Fruit fly (Drosophila melanogaster) whole organism, embryonic: ENCODE measurements around the gene CG5902.

Experiments
- Atf3 ChIP-seq: fragments of 200-800 bp; sonication (Bioruptor generic); optimal IDR thresholded peaks from 3 replicates; lab custom pipeline; 2016; ENCODE audit warnings: missing biosample characterization, missing genetic modification characterization
- Bteb2 ChIP-seq: fragments of 200-800 bp; sonication (Bioruptor generic); optimal IDR thresholded peaks from 2 replicates; lab custom pipeline; 2016; ENCODE audit warnings: missing biosample characterization, missing genetic modification characterization
- CG10366 ChIP-seq: fragments of 200-800 bp; sonication (Bioruptor generic); IDR thresholded peaks from 2 replicates; pipeline ENCODE4 v1.3.6; 2022; ENCODE audit warnings: missing biosample characterization, missing genetic modification characterization
- CG10431 ChIP-seq: fragments of 200-800 bp; sonication (Bioruptor generic); optimal IDR thresholded peaks from 3 replicates; lab custom pipeline; 2018; ENCODE audit warnings: missing biosample characterization, mild to moderate bottlenecking, missing genetic modification characterization
- CG1529 ChIP-seq: fragments of 200-800 bp; sonication (Bioruptor generic); optimal IDR thresholded peaks from 3 replicates; lab custom pipeline; 2018; ENCODE audit warnings: missing biosample characterization, missing genetic modification characterization
- CG1603 ChIP-seq: fragments of 200-800 bp; sonication (Bioruptor generic); optimal IDR thresholded peaks from 2 replicates; lab custom pipeline; 2019; ENCODE audit warnings: missing biosample characterization, mild to moderate bottlenecking, missing genetic modification characterization, moderate library complexity
- CG17186 ChIP-seq: fragments of 200-800 bp; sonication (Bioruptor generic); optimal IDR thresholded peaks from 3 replicates; lab custom pipeline; 2017; ENCODE audit warnings: missing biosample characterization, missing genetic modification reagents, missing genetic modification characterization
- CG17361 ChIP-seq: fragments of 200-800 bp; sonication (Bioruptor generic); IDR thresholded peaks from 3 replicates; pipeline ENCODE4 v1.3.6; 2022; ENCODE audit warnings: missing biosample characterization, missing genetic modification characterization
- CG18764 ChIP-seq: fragments of 200-800 bp; sonication (Bioruptor generic); optimal IDR thresholded peaks from 3 replicates; lab custom pipeline; 2016; ENCODE audit warnings: missing biosample characterization, missing genetic modification characterization
- CG2116 ChIP-seq: fragments of 200-800 bp; sonication (Bioruptor generic); optimal IDR thresholded peaks from 3 replicates; lab custom pipeline; 2018; ENCODE audit warnings: missing biosample characterization, mild to moderate bottlenecking, missing genetic modification characterization
- CG2120 ChIP-seq: fragments of 200-800 bp; sonication (Bioruptor generic); optimal IDR thresholded peaks from 3 replicates; lab custom pipeline; 2016; ENCODE audit warnings: missing biosample characterization, missing genetic modification characterization
- CG2712 ChIP-seq: fragments of 200-800 bp; optimal IDR thresholded peaks from 3 replicates; lab custom pipeline; 2019; ENCODE audit warnings: missing biosample characterization, mild to moderate bottlenecking, missing genetic modification characterization, moderate library complexity
- CG31388 ChIP-seq: fragments of 200-800 bp; sonication (Bioruptor generic); optimal IDR thresholded peaks from 2 replicates; lab custom pipeline; 2016; ENCODE audit warnings: missing biosample characterization, missing genetic modification characterization
- CG32772 ChIP-seq: fragments of 200-800 bp; sonication (Bioruptor generic); IDR thresholded peaks from 2 replicates; pipeline ENCODE4 v1.3.6; 2022; ENCODE audit warnings: missing biosample characterization, missing genetic modification characterization
- CG42726 ChIP-seq: fragments of 200-800 bp; sonication (Bioruptor generic); IDR thresholded peaks from 2 replicates; pipeline ENCODE4 v1.3.6; 2022; ENCODE audit warnings: missing biosample characterization, missing genetic modification characterization; ENCODE audit not compliant: partially characterized antibody
- CG4707 ChIP-seq: fragments of 200-800 bp; sonication (Bioruptor generic); optimal IDR thresholded peaks from 2 replicates; lab custom pipeline; 2018; ENCODE audit warnings: missing biosample characterization, mild to moderate bottlenecking, missing genetic modification characterization, moderate library complexity
- CG5245 ChIP-seq: fragments of 200-800 bp; sonication (Bioruptor generic); optimal IDR thresholded peaks from 3 replicates; lab custom pipeline; 2016; ENCODE audit warnings: missing biosample characterization, missing genetic modification characterization
- CG7372 ChIP-seq: fragments of 200-800 bp; sonication (Bioruptor generic); IDR thresholded peaks from 2 replicates; pipeline ENCODE4 v1.3.6; 2022; ENCODE audit warnings: missing biosample characterization, missing genetic modification characterization
- CoRest ChIP-seq: fragments of 200-800 bp; sonication (Bioruptor generic); optimal IDR thresholded peaks from 3 replicates; lab custom pipeline; 2018; ENCODE audit warnings: missing biosample characterization, mild to moderate bottlenecking, missing genetic modification characterization, moderate library complexity
- CrebB ChIP-seq: fragments of 200-800 bp; sonication (Bioruptor generic); optimal IDR thresholded peaks from 3 replicates; lab custom pipeline; 2018; ENCODE audit warnings: missing biosample characterization, mild to moderate bottlenecking, missing genetic modification characterization
- D19A ChIP-seq: fragments of 200-800 bp; optimal IDR thresholded peaks from 3 replicates; lab custom pipeline; 2019; ENCODE audit warnings: missing biosample characterization, mild to moderate bottlenecking, missing genetic modification characterization, moderate library complexity
- Dip3 ChIP-seq: fragments of 200-800 bp; sonication (Bioruptor generic); optimal IDR thresholded peaks from 3 replicates; lab custom pipeline; 2016; ENCODE audit warnings: missing biosample characterization, missing genetic modification characterization
- E2f1 ChIP-seq: fragments of 200-800 bp; sonication (Bioruptor generic); IDR thresholded peaks from 2 replicates; pipeline ENCODE4 v1.3.6; 2022; ENCODE audit warnings: missing biosample characterization, missing genetic modification characterization
- ERR ChIP-seq: fragments of 200-800 bp; sonication (Bioruptor generic); optimal IDR thresholded peaks from 2 replicates; lab custom pipeline; 2016; ENCODE audit warnings: missing biosample characterization, missing genetic modification characterization
- GATAe ChIP-seq: fragments of 200-800 bp; sonication (Bioruptor generic); conservative IDR thresholded peaks from 2 replicates; pipeline ENCODE4 v1.3.6; 2022; ENCODE audit warnings: missing biosample characterization, missing genetic modification characterization
- HmgD ChIP-seq: fragments of 200-800 bp; sonication (Bioruptor generic); optimal IDR thresholded peaks from 3 replicates; lab custom pipeline; 2016; ENCODE audit warnings: missing biosample characterization, missing genetic modification characterization
- Hmx ChIP-seq: fragments of 200-800 bp; sonication (Bioruptor generic); optimal IDR thresholded peaks from 2 replicates; lab custom pipeline; 2016; ENCODE audit warnings: missing biosample characterization, missing genetic modification characterization
- Hr39 ChIP-seq: fragments of >200 bp; optimal IDR thresholded peaks from 2 replicates; lab custom pipeline; 2017
- Kr ChIP-seq: fragments of 200-800 bp; sonication (Bioruptor generic); optimal IDR thresholded peaks from 2 replicates; lab custom pipeline; 2017; ENCODE audit warnings: missing biosample characterization, mild to moderate bottlenecking, missing genetic modification characterization
- Lpt ChIP-seq: fragments of >200 bp; optimal IDR thresholded peaks from 2 replicates; lab custom pipeline; 2018; ENCODE audit warnings: missing biosample characterization, missing genetic modification characterization
- Oli ChIP-seq: fragments of 200-800 bp; sonication (Bioruptor generic); optimal IDR thresholded peaks from 2 replicates; lab custom pipeline; 2018; ENCODE audit warnings: missing biosample characterization, mild to moderate bottlenecking, missing genetic modification characterization, moderate library complexity
- Ptx1 ChIP-seq: fragments of 200-800 bp; sonication (Bioruptor generic); IDR thresholded peaks from 2 replicates; pipeline ENCODE4 v1.3.6; 2022; ENCODE audit warnings: missing biosample characterization, missing genetic modification characterization
- az2 ChIP-seq: fragments of 200-800 bp; sonication (Bioruptor generic); optimal IDR thresholded peaks from 3 replicates; lab custom pipeline; 2016; ENCODE audit warnings: missing biosample characterization, missing genetic modification characterization
- cato ChIP-seq: fragments of 200-800 bp; sonication (Bioruptor generic); optimal IDR thresholded peaks from 2 replicates; lab custom pipeline; 2016; ENCODE audit warnings: missing biosample characterization, missing genetic modification characterization, borderline replicate concordance
- ci ChIP-seq: fragments of 200-800 bp; sonication (Bioruptor generic); IDR thresholded peaks from 3 replicates; pipeline ENCODE4 v1.3.6; 2022; ENCODE audit warnings: missing biosample characterization, missing genetic modification characterization
- croc ChIP-seq: fragments of 200-800 bp; sonication (Bioruptor generic); conservative IDR thresholded peaks from 3 replicates; pipeline ENCODE4 v1.3.6; 2022; ENCODE audit warnings: missing biosample characterization, missing genetic modification characterization
- crol ChIP-seq: fragments of 200-800 bp; sonication (Bioruptor generic); IDR thresholded peaks from 2 replicates; pipeline ENCODE4 v1.3.6; 2022; ENCODE audit warnings: missing biosample characterization, missing genetic modification characterization
- gce ChIP-seq: fragments of 200-800 bp; sonication (Bioruptor generic); IDR thresholded peaks from 3 replicates; pipeline ENCODE4 v1.3.6; 2022; ENCODE audit warnings: missing biosample characterization, missing genetic modification characterization
- klu ChIP-seq: fragments of 200-800 bp; sonication (Bioruptor generic); IDR thresholded peaks from 2 replicates; pipeline ENCODE4 v1.3.6; 2022; ENCODE audit warnings: missing biosample characterization, missing genetic modification characterization
- lab ChIP-seq: fragments of 200-800 bp; sonication (Bioruptor generic); optimal IDR thresholded peaks from 3 replicates; lab custom pipeline; 2017; ENCODE audit warnings: missing biosample characterization, missing genetic modification characterization, mild to moderate bottlenecking, moderate library complexity, missing genetic modification reagents
- mam ChIP-seq: fragments of 200-800 bp; sonication (Bioruptor generic); optimal IDR thresholded peaks from 3 replicates; lab custom pipeline; 2016; ENCODE audit warnings: missing biosample characterization, missing genetic modification characterization
- nau ChIP-seq: fragments of 200-800 bp; sonication (Bioruptor generic); optimal IDR thresholded peaks from 3 replicates; lab custom pipeline; 2017; ENCODE audit warnings: missing biosample characterization, mild to moderate bottlenecking, missing genetic modification characterization, missing genetic modification reagents
- peb ChIP-seq: fragments of 200-800 bp; sonication (Bioruptor generic); IDR thresholded peaks from 2 replicates; pipeline ENCODE4 v1.3.6; 2022; ENCODE audit warnings: missing biosample characterization, missing genetic modification characterization
- pnt ChIP-seq: fragments of 200-800 bp; sonication (Bioruptor generic); optimal IDR thresholded peaks from 3 replicates; lab custom pipeline; 2016; ENCODE audit warnings: missing biosample characterization, missing genetic modification characterization
- ranshi ChIP-seq: fragments of 200-800 bp; sonication (Bioruptor generic); IDR thresholded peaks from 2 replicates; pipeline ENCODE4 v1.3.6; 2022; ENCODE audit warnings: missing biosample characterization, missing genetic modification characterization
- sens-2 ChIP-seq: fragments of 200-800 bp; sonication (Bioruptor generic); IDR thresholded peaks from 2 replicates; pipeline ENCODE4 v1.3.6; 2022; ENCODE audit warnings: missing biosample characterization, missing genetic modification characterization
- slbo ChIP-seq: fragments of 200-800 bp; sonication (Bioruptor generic); IDR thresholded peaks from 2 replicates; pipeline ENCODE4 v1.3.6; 2022; ENCODE audit warnings: missing biosample characterization, missing genetic modification characterization
- sob ChIP-seq: fragments of 200-800 bp; sonication (Bioruptor generic); IDR thresholded peaks from 2 replicates; pipeline ENCODE4 v1.3.6; 2022; ENCODE audit warnings: missing biosample characterization, missing genetic modification characterization
- twi ChIP-seq: fragments of 200-800 bp; optimal IDR thresholded peaks from 2 replicates; lab custom pipeline; 2019; ENCODE audit warnings: missing biosample characterization, mild to moderate bottlenecking, missing genetic modification characterization, moderate library complexity
- vvl ChIP-seq: fragments of 200-800 bp; sonication (Bioruptor generic); IDR thresholded peaks from 2 replicates; pipeline ENCODE4 v1.3.6; 2022; ENCODE audit warnings: missing biosample characterization, missing genetic modification characterization
- wdn ChIP-seq: fragments of 200-800 bp; sonication (Bioruptor generic); IDR thresholded peaks from 2 replicates; pipeline ENCODE4 v1.3.6; 2022; ENCODE audit warnings: missing biosample characterization, missing genetic modification characterization

CG5902 gene

DNA sequence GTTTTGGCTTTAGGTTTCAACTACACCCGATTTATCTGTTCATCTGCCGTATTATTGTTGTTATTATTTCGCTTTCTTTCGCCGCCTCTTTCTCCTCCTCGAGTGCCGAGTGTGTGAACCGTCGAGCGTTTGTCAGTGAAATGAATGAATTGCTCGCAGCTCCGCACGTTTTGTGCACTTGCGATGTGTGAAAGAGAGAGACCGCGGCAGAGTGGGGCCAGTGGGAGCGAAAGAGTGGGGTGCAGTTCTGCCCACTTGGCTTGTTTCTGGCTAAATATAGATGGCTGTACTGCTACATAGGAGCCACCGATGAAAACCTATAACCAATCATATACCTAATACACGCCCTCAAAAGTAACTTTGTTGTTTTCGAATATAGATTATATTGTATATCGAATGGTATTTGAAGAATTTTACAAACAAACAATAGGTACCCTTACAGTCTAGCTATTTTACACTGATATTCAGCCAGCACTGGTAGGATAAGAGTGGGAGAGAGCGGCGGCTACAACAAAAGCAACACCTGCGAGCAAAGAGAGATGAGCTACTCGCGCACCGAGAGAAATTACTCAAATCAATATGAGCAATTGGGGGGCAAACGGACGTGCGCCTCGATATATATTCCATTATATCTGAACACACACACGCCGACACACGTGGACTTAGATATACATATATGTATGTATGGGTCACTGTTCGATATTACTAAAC lies 20.2 kb downstream of the CG5902 start (continued):
- no peak for TF ChIP-seq Atf3 (GFP tag; lab: Kevin White, UChicago)
- no peak for TF ChIP-seq CG18764 (GFP tag; lab: Kevin White, UChicago)
- no peak for TF ChIP-seq vvl (GFP tag; lab: Robert Waterston, UW)
- 0 out of 2 replicates have a peak, but pooled peaks have one; percentile 30 for TF ChIP-seq CG42726 (GFP tag; lab: Robert Waterston, UW)
- TF ChIP-seq CoRest (tag; lab: Kevin White, UChicago) = peak; percentile 28
- TF ChIP-seq croc (GFP tag; lab: Robert Waterston, UW) = no peak
- peak; percentile 1 for TF ChIP-seq nau (GFP tag; lab: Kevin White, UChicago)
- peak; percentile 42 for TF ChIP-seq lab (GFP tag; lab: Kevin White, UChicago)
- TF ChIP-seq CG7372 (GFP tag; lab: Robert Waterston, UW) = no peak
- no peak for TF ChIP-seq Hr39 (lab: Kevin White, UChicago)
- TF ChIP-seq peb (GFP tag; lab: Robert Waterston, UW) = 0 out of 2 replicates have a peak, but pooled peaks have one; percentile 7
- TF ChIP-seq E2f1 (GFP tag; lab: Robert Waterston, UW) = peak; percentile 26; the same call in 1 of the 2 replicates
- TF ChIP-seq CG10431 (GFP tag; lab: Kevin White, UChicago) = no peak
- TF ChIP-seq HmgD (GFP tag; lab: Kevin White, UChicago) = no peak
- TF ChIP-seq CG1529 (GFP tag; lab: Kevin White, UChicago) = no peak
- no peak for TF ChIP-seq CrebB (tag; lab: Kevin White, UChicago)
- no peak for TF ChIP-seq cato
- no peak for TF ChIP-seq gce
- peak; percentile 19; the same call in 1 of the 2 replicates for TF ChIP-seq Ptx1 (GFP tag; lab: Robert Waterston, UW)
- TF ChIP-seq CG5245 (GFP tag; lab: Kevin White, UChicago) = no peak
- TF ChIP-seq CG31388 = no peak
- no peak for TF ChIP-seq CG4707 (GFP tag; lab: Kevin White, UChicago)
- TF ChIP-seq ci (GFP tag; lab: Robert Waterston, UW) = peak; percentile 45; the same call in 2 of the 3 replicates
- peak; percentile 47; the same call in 1 of the 2 replicates for TF ChIP-seq wdn (GFP tag; lab: Robert Waterston, UW)
- no peak for TF ChIP-seq Lpt (GFP tag; lab: Kevin White, UChicago)
- no peak for TF ChIP-seq Bteb2 (GFP tag; lab: Kevin White, UChicago)
- TF ChIP-seq slbo (GFP tag; lab: Robert Waterston, UW) = peak; percentile 47
- peak; percentile 25; the same call in 1 of the 2 replicates for TF ChIP-seq klu (GFP tag; lab: Robert Waterston, UW)
- no peak for TF ChIP-seq Dip3 (GFP tag; lab: Kevin White, UChicago)
- no peak for TF ChIP-seq Hmx (GFP tag; lab: Kevin White, UChicago)
- peak; percentile 5 for TF ChIP-seq CG1603 (tag; lab: Kevin White, UChicago)
- no peak for TF ChIP-seq sob (GFP tag; lab: Robert Waterston, UW)
- no peak for TF ChIP-seq CG17186 (GFP tag; lab: Kevin White, UChicago)
- peak; percentile 33; the same call in 1 of the 2 replicates for TF ChIP-seq sens-2 (GFP tag; lab: Robert Waterston, UW)
- peak; percentile 42 for TF ChIP-seq CG2120
- no peak for TF ChIP-seq az2 (GFP tag; lab: Kevin White, UChicago)
- TF ChIP-seq ERR (GFP tag; lab: Kevin White, UChicago) = no peak
- TF ChIP-seq CG2116 (GFP tag; lab: Kevin White, UChicago) = no peak
- peak; percentile 50 for TF ChIP-seq crol
- 0 out of 2 replicates have a peak, but pooled peaks have one; percentile 4 for TF ChIP-seq ranshi (GFP tag; lab: Robert Waterston, UW)
- 0 out of 2 replicates have a peak, but pooled peaks have one; percentile 29 for TF ChIP-seq CG32772
- TF ChIP-seq Oli (tag; lab: Kevin White, UChicago) = peak; percentile 7
- no peak for TF ChIP-seq twi (tag; lab: Kevin White, UChicago)
- no peak for TF ChIP-seq D19A (tag; lab: Kevin White, UChicago)
- TF ChIP-seq CG2712 (tag; lab: Kevin White, UChicago) = no peak
- TF ChIP-seq CG10366 (GFP tag; lab: Robert Waterston, UW) = no peak
- no peak for TF ChIP-seq pnt (GFP tag; lab: Kevin White, UChicago)
- no peak for TF ChIP-seq GATAe (GFP tag; lab: Robert Waterston, UW)
- TF ChIP-seq CG17361 (GFP tag; lab: Robert Waterston, UW) = peak; percentile 31; the same call in 1 of the 3 replicates
- no peak for TF ChIP-seq mam
- no peak for TF ChIP-seq Kr
